Worm (Caenorhabditis elegans) whole organism, mixed stage, embryonic: ENCODE measurements around the gene hrg-3.

Experiments used
- M03D4.4 ChIP-seq: sonication (generic microtip); optimal IDR thresholded peaks from 2 replicates; lab custom pipeline; 2017; ENCODE audit warnings: mild to moderate bottlenecking, missing genetic modification characterization, missing compliant biosample characterization
- bed-3 ChIP-seq: fragments of 200-800 bp; sonication (Bioruptor generic); optimal IDR thresholded peaks from 3 replicates; lab custom pipeline; 2018; ENCODE audit warnings: mild to moderate bottlenecking, missing genetic modification characterization, moderate library complexity, missing compliant biosample characterization
- blmp-1 ChIP-seq: fragments of 150-350 bp; optimal IDR thresholded peaks from 2 replicates; lab custom pipeline; 2014; ENCODE audit warnings: missing biosample characterization, missing genetic modification characterization
- ceh-43 ChIP-seq: fragments of 200-800 bp; sonication (Bioruptor generic); optimal IDR thresholded peaks from 2 replicates; lab custom pipeline; 2018; ENCODE audit warnings: mild to moderate bottlenecking, missing genetic modification characterization, moderate library complexity, missing compliant biosample characterization
- ceh-83 ChIP-seq: fragments of 200-800 bp; sonication (Bioruptor generic); optimal IDR thresholded peaks from 2 replicates; lab custom pipeline; 2018; ENCODE audit warnings: mild to moderate bottlenecking, missing genetic modification characterization, missing compliant biosample characterization
- ces-1 ChIP-seq: fragments of 150-350 bp; optimal IDR thresholded peaks from 2 replicates; lab custom pipeline; 2014; ENCODE audit warnings: missing biosample characterization, missing genetic modification reagents, missing genetic modification characterization
- drap-1 ChIP-seq: fragments of 200-800 bp; sonication (Bioruptor generic); optimal IDR thresholded peaks from 3 replicates; lab custom pipeline; 2018; ENCODE audit warnings: mild to moderate bottlenecking, missing genetic modification characterization, missing compliant biosample characterization
- elt-1 ChIP-seq: sonication (generic microtip); optimal IDR thresholded peaks from 2 replicates; lab custom pipeline; 2017; ENCODE audit warnings: missing genetic modification characterization, mild to moderate bottlenecking, missing compliant biosample characterization, antibody characterized with exemption, moderate library complexity, borderline replicate concordance; ENCODE audit not compliant: insufficient read depth
- flh-1 ChIP-seq: fragments of 200-800 bp; sonication (Bioruptor generic); optimal IDR thresholded peaks from 2 replicates; lab custom pipeline; 2018; ENCODE audit warnings: mild to moderate bottlenecking, missing genetic modification characterization, moderate library complexity, missing compliant biosample characterization
- ham-2 ChIP-seq: fragments of 200-800 bp; sonication (Bioruptor generic); optimal IDR thresholded peaks from 2 replicates; lab custom pipeline; 2018; ENCODE audit warnings: mild to moderate bottlenecking, missing genetic modification characterization, missing compliant biosample characterization
- hlh-1 ChIP-seq: fragments of 150-350 bp; optimal IDR thresholded peaks from 2 replicates; lab custom pipeline; 2014; ENCODE audit warnings: missing biosample characterization, missing genetic modification reagents, missing genetic modification characterization
- lin-13 ChIP-seq: fragments of 150-350 bp; optimal IDR thresholded peaks from 2 replicates; lab custom pipeline; 2014; ENCODE audit warnings: missing biosample characterization, missing genetic modification characterization
- lin-32 ChIP-seq: fragments of 200-800 bp; sonication (Bioruptor generic); optimal IDR thresholded peaks from 2 replicates; lab custom pipeline; 2018; ENCODE audit warnings: mild to moderate bottlenecking, missing genetic modification characterization, missing compliant biosample characterization
- lsy-2 ChIP-seq: fragments of 150-350 bp; optimal IDR thresholded peaks from 2 replicates; lab custom pipeline; 2014; ENCODE audit warnings: missing biosample characterization, missing genetic modification characterization
- mab-5 ChIP-seq: fragments of 150-350 bp; optimal IDR thresholded peaks from 2 replicates; lab custom pipeline; 2014; ENCODE audit warnings: missing biosample characterization, missing genetic modification characterization
- mep-1 ChIP-seq: fragments of 150-350 bp; optimal IDR thresholded peaks from 2 replicates; lab custom pipeline; 2017; ENCODE audit warnings: missing biosample characterization, missing genetic modification reagents, missing genetic modification characterization, inconsistent platforms
- mls-2 ChIP-seq: sonication (generic microtip); optimal IDR thresholded peaks from 2 replicates; lab custom pipeline; 2016; ENCODE audit warnings: mild to moderate bottlenecking, missing genetic modification characterization, moderate library complexity, missing compliant biosample characterization
- nhr-12 ChIP-seq: fragments of 150-350 bp; optimal IDR thresholded peaks from 2 replicates; lab custom pipeline; 2014; ENCODE audit warnings: missing biosample characterization, missing genetic modification characterization
- nhr-2 ChIP-seq: fragments of 150-350 bp; optimal IDR thresholded peaks from 2 replicates; lab custom pipeline; 2014; ENCODE audit warnings: missing biosample characterization, missing genetic modification characterization
- nhr-237 ChIP-seq: fragments of 150-350 bp; optimal IDR thresholded peaks from 2 replicates; lab custom pipeline; 2014; ENCODE audit warnings: missing biosample characterization, missing genetic modification characterization
- nhr-28 ChIP-seq: fragments of 150-350 bp; optimal IDR thresholded peaks from 2 replicates; lab custom pipeline; 2014; ENCODE audit warnings: missing biosample characterization, missing genetic modification characterization
- nhr-76 ChIP-seq: sonication (generic microtip); optimal IDR thresholded peaks from 2 replicates; lab custom pipeline; 2017; ENCODE audit warnings: missing biosample characterization, missing genetic modification characterization
- pha-4 ChIP-seq: fragments of 150-350 bp; optimal IDR thresholded peaks from 2 replicates; lab custom pipeline; 2018; ENCODE audit warnings: missing biosample characterization, missing genetic modification reagents, missing genetic modification characterization
- sem-2 ChIP-seq: fragments of 200-800 bp; sonication (Bioruptor generic); optimal IDR thresholded peaks from 2 replicates; lab custom pipeline; 2018; ENCODE audit warnings: mild to moderate bottlenecking, missing genetic modification characterization, missing compliant biosample characterization
- snpc-4 ChIP-seq: fragments of 150-350 bp; optimal IDR thresholded peaks from 2 replicates; lab custom pipeline; 2014; ENCODE audit warnings: missing biosample characterization, missing genetic modification characterization
- sptf-1 ChIP-seq: sonication (generic microtip); optimal IDR thresholded peaks from 2 replicates; lab custom pipeline; 2017; ENCODE audit warnings: mild to moderate bottlenecking, missing genetic modification characterization, moderate library complexity, missing compliant biosample characterization
- tbx-8 ChIP-seq: fragments of 200-800 bp; sonication (Bioruptor generic); optimal IDR thresholded peaks from 2 replicates; lab custom pipeline; 2018; ENCODE audit warnings: mild to moderate bottlenecking, missing genetic modification characterization, moderate library complexity, missing compliant biosample characterization
- unc-120 ChIP-seq: sonication (generic microtip); optimal IDR thresholded peaks from 2 replicates; lab custom pipeline; 2017; ENCODE audit warnings: missing genetic modification characterization, missing compliant biosample characterization; ENCODE audit not compliant: poor library complexity, severe bottlenecking
- unc-39 ChIP-seq: fragments of 150-350 bp; optimal IDR thresholded peaks from 2 replicates; lab custom pipeline; 2014; ENCODE audit warnings: missing biosample characterization, missing genetic modification characterization
- unc-62 ChIP-seq: fragments of 150-350 bp; optimal IDR thresholded peaks from 2 replicates; lab custom pipeline; 2014; ENCODE audit warnings: missing biosample characterization, missing genetic modification reagents, missing genetic modification characterization
- zip-8 ChIP-seq: fragments of 150-350 bp; optimal IDR thresholded peaks from 2 replicates; lab custom pipeline; 2014; ENCODE audit warnings: missing biosample characterization, missing genetic modification characterization
- ztf-11 ChIP-seq: fragments of 150-350 bp; optimal IDR thresholded peaks from 2 replicates; lab custom pipeline; 2014; ENCODE audit warnings: missing biosample characterization, missing genetic modification characterization

Gene hrg-3

ce11 chrV:9713532-9713931 is 42.7 kb upstream of the hrg-3 start, which contains the start of gene F40F9.10:
Gene F40F9.10, minus strand, starts transcription at chrV:9713632.
- no peak for TF ChIP-seq nhr-12
- no peak for TF ChIP-seq ceh-83
- TF ChIP-seq drap-1 (GFP tag; lab: Kevin White, UChicago), result no peak
- no peak for TF ChIP-seq nhr-237 (tag; lab: Kevin White, UChicago)
- TF ChIP-seq lin-32 (GFP tag; lab: Kevin White, UChicago), result no peak

DNA sequence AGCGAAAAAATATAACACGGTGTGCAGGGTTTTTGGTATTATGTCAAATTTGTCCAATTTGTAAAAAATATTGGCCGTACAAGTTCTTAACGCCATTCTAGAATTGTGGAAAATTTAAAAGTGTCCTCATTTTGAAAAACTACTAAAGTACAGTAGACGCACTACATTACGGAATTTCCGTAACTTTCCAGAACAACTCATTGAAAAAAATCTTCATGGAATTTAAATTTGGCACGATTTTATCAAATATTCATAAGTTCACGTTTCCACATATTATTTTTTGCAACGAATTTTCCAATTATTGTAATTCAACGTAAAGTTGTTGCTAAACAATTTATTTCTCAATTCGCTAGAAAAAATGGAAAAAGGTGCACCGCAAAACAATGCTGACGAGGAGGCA is 41.4 kb upstream of the hrg-3 start, which contains the start of gene F40F9.3:
TSS of gene F40F9.3 (plus strand) at position 301 of the 400 bp plus-strand sequence.
- TF ChIP-seq ceh-83 (no peak), drap-1 (GFP tag; lab: Kevin White, UChicago) (no peak), ztf-11 (no peak), nhr-28 (tag; lab: Kevin White, UChicago) (no peak), unc-62 (GFP tag; lab: Kevin White, UChicago) (no peak), sem-2 (no peak), pha-4 (no peak), nhr-76 (tag; lab: Kevin White, UChicago) (no peak), ham-2 (GFP tag; lab: Kevin White, UChicago) (no peak), zip-8 (tag; lab: Kevin White, UChicago) (no peak), unc-120 (tag; lab: Kevin White, UChicago) (no peak), bed-3 (no peak), M03D4.4 (no peak), blmp-1 (no peak)
- TF ChIP-seq, all 35 proteins: peak for 0

DNA sequence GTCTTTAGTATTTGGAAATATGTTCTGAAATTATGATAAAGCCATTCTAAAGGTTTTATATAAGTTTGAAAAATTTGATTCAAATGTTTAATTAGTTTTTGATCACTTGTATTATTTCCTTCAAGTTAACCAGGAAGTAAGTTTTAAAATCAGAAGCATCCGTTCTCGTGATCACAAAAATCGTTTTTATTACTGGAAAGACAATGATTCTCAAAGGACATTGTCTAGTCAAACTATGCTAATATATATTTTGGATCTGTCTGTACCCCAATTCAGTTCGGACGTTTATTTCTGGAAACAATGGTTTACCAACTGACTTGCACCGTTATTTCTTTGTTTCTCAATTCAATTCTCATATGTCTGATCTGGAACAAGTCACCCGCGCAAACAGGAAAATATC is 39.9 kb upstream of the hrg-3 start, which contains the start of gene str-188:
TSS of gene str-188 (plus strand) at position 301 of the 400 bp plus-strand sequence.
- TF ChIP-seq zip-8 (tag; lab: Kevin White, UChicago), result no peak

- TF ChIP-seq pha-4 (peak; percentile 43), drap-1 (GFP tag; lab: Kevin White, UChicago) (no peak), ham-2 (GFP tag; lab: Kevin White, UChicago) (peak; percentile 32), zip-8 (tag; lab: Kevin White, UChicago) (peak; percentile 84), unc-62 (GFP tag; lab: Kevin White, UChicago) (peak; percentile 10), lsy-2 (tag; lab: Kevin White, UChicago) (no peak), mab-5 (tag; lab: Kevin White, UChicago) (peak; percentile 6), blmp-1 (no peak), M03D4.4 (peak; percentile 34), nhr-2 (tag; lab: Kevin White, UChicago) (peak; percentile 64), mep-1 (tag; lab: Kevin White, UChicago) (peak; percentile 17)
Measured at ce11 chrV:9724021-9724671, 32.1 kb upstream of the hrg-3 start, which contains the start of gene slcr-46.3. Gene slcr-46.3, minus strand, starts transcription at chrV:9724106.

DNA sequence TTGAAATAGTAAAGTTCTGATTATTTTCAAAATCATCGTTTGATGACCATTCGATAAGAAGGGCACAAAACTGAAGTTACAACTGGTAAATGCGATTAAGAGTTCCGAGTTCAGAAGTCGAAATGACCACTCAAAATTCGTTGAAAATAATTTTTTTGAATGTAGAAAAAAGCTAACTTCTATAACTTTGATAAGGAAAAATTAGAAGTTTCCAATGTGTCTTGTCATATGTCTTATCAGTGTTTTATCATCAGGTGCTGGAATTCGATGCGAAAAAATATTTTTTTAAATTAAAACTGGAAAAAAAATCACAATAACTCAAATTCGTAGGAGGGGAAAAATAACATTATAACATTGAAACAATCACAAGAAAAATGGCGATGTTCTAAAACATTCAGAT is 30.5 kb upstream of the hrg-3 start:
- TF ChIP-seq nhr-237 (tag; lab: Kevin White, UChicago) (no peak), unc-39 (tag; lab: Kevin White, UChicago) (no peak), nhr-28 (tag; lab: Kevin White, UChicago) (no peak), lin-13 (tag; lab: Kevin White, UChicago) (no peak), elt-1 (tag; lab: Kevin White, UChicago) (no peak), mls-2 (no peak)

DNA sequence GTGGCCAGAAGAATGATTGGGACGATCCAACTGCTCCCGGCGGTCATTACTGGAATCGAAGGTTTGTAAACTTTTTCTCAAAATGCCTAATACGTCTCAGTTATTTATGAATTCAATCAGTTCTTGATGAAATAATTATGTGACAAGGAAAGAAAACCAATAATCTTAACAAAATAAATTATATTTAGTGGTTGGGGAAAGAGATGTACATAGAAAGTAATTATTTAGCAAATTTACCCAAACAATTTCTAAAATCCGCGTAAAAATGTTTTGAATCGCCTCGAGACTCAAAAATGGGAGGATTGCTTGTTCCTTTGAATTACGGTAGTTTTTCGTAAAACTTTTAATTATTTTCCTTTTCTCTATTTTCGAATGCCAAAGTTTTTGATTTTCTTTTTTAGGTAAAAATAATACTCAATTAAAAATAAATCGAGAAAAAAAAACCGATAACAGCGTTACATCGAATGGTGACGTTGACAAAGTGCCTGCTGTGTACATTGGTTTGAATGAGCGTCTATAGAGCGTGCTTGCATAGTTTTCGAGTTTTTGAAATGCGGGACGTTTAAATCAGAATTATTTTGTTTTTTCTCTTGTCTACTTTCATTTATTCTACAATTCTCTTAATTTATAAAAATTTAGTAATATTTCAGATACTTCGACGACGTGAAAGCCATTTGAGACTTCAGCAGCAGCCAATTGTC is 26.7 kb upstream of the hrg-3 start, which contains the start of the genes aagr-3 and drap-1:
TSS of gene aagr-3 (minus strand) at position 51 of the 701 bp plus-strand sequence.
TSS of gene drap-1 (plus strand) at position 645 of the 701 bp plus-strand sequence.
- peak; percentile 76 for TF ChIP-seq mep-1 (tag; lab: Kevin White, UChicago)
- TF ChIP-seq M03D4.4, result no peak
- no peak for TF ChIP-seq elt-1 (tag; lab: Kevin White, UChicago)
- no peak for TF ChIP-seq tbx-8 (GFP tag; lab: Kevin White, UChicago)
- no peak for TF ChIP-seq ztf-11
- no peak for TF ChIP-seq zip-8 (tag; lab: Kevin White, UChicago)
- TF ChIP-seq mls-2, result no peak
- no peak for TF ChIP-seq sptf-1
- TF ChIP-seq blmp-1, result no peak
- peak; percentile 16 for TF ChIP-seq hlh-1
- TF ChIP-seq pha-4, result peak; percentile 73
- TF ChIP-seq bed-3, result no peak
- TF ChIP-seq unc-62 (GFP tag; lab: Kevin White, UChicago), result no peak
- TF ChIP-seq nhr-12, result no peak
- no peak for TF ChIP-seq lin-13 (tag; lab: Kevin White, UChicago)
- TF ChIP-seq lsy-2 (tag; lab: Kevin White, UChicago), result peak; percentile 45
- no peak for TF ChIP-seq ceh-43
- no peak for TF ChIP-seq nhr-76 (tag; lab: Kevin White, UChicago)
- TF ChIP-seq mab-5 (tag; lab: Kevin White, UChicago), result no peak
- TF ChIP-seq nhr-2 (tag; lab: Kevin White, UChicago), result no peak
- no peak for TF ChIP-seq drap-1 (GFP tag; lab: Kevin White, UChicago)
- no peak for TF ChIP-seq unc-120 (tag; lab: Kevin White, UChicago)
- no peak for TF ChIP-seq nhr-237 (tag; lab: Kevin White, UChicago)
- TF ChIP-seq sem-2, result no peak
- TF ChIP-seq ham-2 (GFP tag; lab: Kevin White, UChicago), result no peak
- TF ChIP-seq nhr-28 (tag; lab: Kevin White, UChicago), result no peak
- no peak for TF ChIP-seq flh-1 (GFP tag; lab: Kevin White, UChicago)
- no peak for TF ChIP-seq snpc-4 (tag; lab: Kevin White, UChicago)
- peak; percentile 58 for TF ChIP-seq ces-1 (GFP tag; lab: Kevin White, UChicago)
- no peak for TF ChIP-seq lin-32 (GFP tag; lab: Kevin White, UChicago)
